Worm (Caenorhabditis elegans) whole organism, early embryonic: Measurements from ENCODE around the gene Y66D12A.19.

Experiments used
- B0310.2 ChIP-seq: sonication (generic microtip); optimal IDR thresholded peaks from 2 replicates; lab custom pipeline; 2016; ENCODE audit warnings: mild to moderate bottlenecking, missing genetic modification characterization, missing compliant biosample characterization
- aly-1 ChIP-seq: sonication (generic microtip); optimal IDR thresholded peaks from 2 replicates; lab custom pipeline; 2016; ENCODE audit warnings: missing genetic modification characterization, missing compliant biosample characterization
- ama-1 ChIP-seq: fragments of 150-350 bp; optimal IDR thresholded peaks from 2 replicates; lab custom pipeline; 2014
- ceh-13 ChIP-seq: fragments of 200-800 bp; sonication (Bioruptor generic); optimal IDR thresholded peaks from 2 replicates; lab custom pipeline; 2018; ENCODE audit warnings: mild to moderate bottlenecking, missing genetic modification characterization, missing compliant biosample characterization
- ceh-36 ChIP-seq: sonication (generic microtip); optimal IDR thresholded peaks from 2 replicates; lab custom pipeline; 2016; ENCODE audit warnings: missing genetic modification characterization, inconsistent platforms, missing compliant biosample characterization
- flt-1 ChIP-seq: fragments of 200-800 bp; sonication (Bioruptor generic); IDR thresholded peaks from 2 replicates; pipeline ENCODE4 v1.3.6; 2022; ENCODE audit warnings: missing genetic modification characterization, missing compliant biosample characterization
- hmbx-1 ChIP-seq: sonication (generic microtip); optimal IDR thresholded peaks from 2 replicates; lab custom pipeline; 2016; ENCODE audit warnings: mild to moderate bottlenecking, missing genetic modification characterization, missing compliant biosample characterization
- hnd-1 ChIP-seq: sonication (generic microtip); optimal IDR thresholded peaks from 2 replicates; lab custom pipeline; 2016; ENCODE audit warnings: missing genetic modification characterization, missing compliant biosample characterization
- pes-1 ChIP-seq: fragments of 200-800 bp; sonication (Bioruptor generic); IDR thresholded peaks from 2 replicates; pipeline ENCODE4 v1.3.6; 2022; ENCODE audit warnings: missing genetic modification reagents, missing genetic modification characterization, missing compliant biosample characterization
- scrt-1 ChIP-seq: fragments of 200-800 bp; sonication (Bioruptor generic); IDR thresholded peaks from 2 replicates; pipeline ENCODE4 v1.3.6; 2022; ENCODE audit warnings: missing genetic modification characterization, missing compliant biosample characterization
- sea-1 ChIP-seq: fragments of 200-800 bp; sonication (Bioruptor generic); conservative IDR thresholded peaks from 2 replicates; pipeline ENCODE4 v1.3.6; 2022; ENCODE audit warnings: missing genetic modification characterization, missing compliant biosample characterization
- tbx-11 ChIP-seq: fragments of 200-800 bp; sonication (Bioruptor generic); IDR thresholded peaks from 2 replicates; pipeline ENCODE4 v1.3.6; 2022; ENCODE audit warnings: missing genetic modification characterization, missing compliant biosample characterization
- tra-4 ChIP-seq: sonication (generic microtip); optimal IDR thresholded peaks from 2 replicates; lab custom pipeline; 2017; ENCODE audit warnings: missing genetic modification characterization, missing compliant biosample characterization

DNA sequence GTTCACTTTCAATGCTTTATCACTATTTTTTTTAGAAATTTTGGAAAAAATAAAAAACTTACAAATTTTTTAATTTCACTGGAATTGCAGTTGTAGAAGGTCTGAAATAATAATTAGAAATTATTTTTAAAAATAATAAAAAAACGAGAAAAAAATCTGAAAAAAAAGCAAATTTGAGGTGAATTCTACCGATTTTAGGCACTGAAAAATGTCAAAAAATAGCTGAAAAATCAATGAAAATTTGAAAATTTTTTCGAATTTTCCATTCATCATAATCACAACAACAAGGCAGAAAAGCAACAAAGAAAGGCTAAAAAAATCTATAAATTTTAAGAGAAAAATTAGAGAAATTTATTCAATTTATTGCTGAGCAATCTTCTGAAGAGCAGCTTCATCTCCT is 8.2 kb upstream of the Y66D12A.19 start, which contains the start of gene nars-2:
- TF ChIP-seq tbx-11 (GFP tag; lab: Robert Waterston, UW): no peak
- TF ChIP-seq ama-1 (lab: Kevin White, UChicago): no peak
- no peak for TF ChIP-seq ceh-13
- no peak for TF ChIP-seq hnd-1 (tag; lab: Kevin White, UChicago)
- TF ChIP-seq sea-1 (GFP tag; lab: Robert Waterston, UW): no peak
- no peak for TF ChIP-seq pes-1
- TF ChIP-seq B0310.2 (tag; lab: Kevin White, UChicago): no peak
- no peak for TF ChIP-seq flt-1 (GFP tag; lab: Robert Waterston, UW)
- no peak for TF ChIP-seq aly-1
- TF ChIP-seq ceh-36: no peak
- TF ChIP-seq hmbx-1 (tag; lab: Kevin White, UChicago): no peak
- no peak for TF ChIP-seq tra-4
- TF ChIP-seq scrt-1 (GFP tag; lab: Robert Waterston, UW): no peak
